Fruit fly (Drosophila melanogaster) whole organism, embryonic: Measurements from ENCODE around the gene CG10602.

ENCODE experiments used
- B-H1 ChIP-seq: fragments of 200-800 bp; sonication (Bioruptor generic); IDR thresholded peaks from 3 replicates; pipeline ENCODE4 v1.3.6; 2022; ENCODE audit warnings: missing biosample characterization, missing genetic modification characterization
- CG1024 ChIP-seq: fragments of 200-800 bp; sonication (Bioruptor generic); IDR thresholded peaks from 2 replicates; pipeline ENCODE4 v1.3.6; 2022; ENCODE audit warnings: missing biosample characterization, missing genetic modification characterization
- CG10979 ChIP-seq: fragments of 200-800 bp; sonication (Bioruptor generic); optimal IDR thresholded peaks from 2 replicates; lab custom pipeline; 2018; ENCODE audit warnings: missing biosample characterization, mild to moderate bottlenecking, missing genetic modification characterization, moderate library complexity
- CG12236 ChIP-seq: fragments of 200-800 bp; sonication (Bioruptor generic); optimal IDR thresholded peaks from 2 replicates; lab custom pipeline; 2016; ENCODE audit warnings: missing biosample characterization, missing genetic modification characterization
- CG13296 ChIP-seq: fragments of 200-800 bp; sonication (Bioruptor generic); optimal IDR thresholded peaks from 3 replicates; lab custom pipeline; 2018; ENCODE audit warnings: missing biosample characterization, mild to moderate bottlenecking, missing genetic modification characterization
- CG14014 ChIP-seq: fragments of 200-800 bp; sonication (Bioruptor generic); IDR thresholded peaks from 2 replicates; pipeline ENCODE4 v1.3.6; 2022; ENCODE audit warnings: missing biosample characterization, missing genetic modification characterization
- CG16813 ChIP-seq: fragments of 200-800 bp; sonication (Bioruptor generic); IDR thresholded peaks from 3 replicates; pipeline ENCODE4 v1.3.6; 2022; ENCODE audit warnings: missing biosample characterization, missing genetic modification characterization; ENCODE audit not compliant: partially characterized antibody
- CG17328 ChIP-seq: fragments of 200-800 bp; sonication (Bioruptor generic); IDR thresholded peaks from 2 replicates; pipeline ENCODE4 v1.3.6; 2022; ENCODE audit warnings: missing biosample characterization, missing genetic modification characterization
- CG17359 ChIP-seq: fragments of 200-800 bp; sonication (Bioruptor generic); optimal IDR thresholded peaks from 3 replicates; lab custom pipeline; 2018; ENCODE audit warnings: missing biosample characterization, mild to moderate bottlenecking, missing genetic modification characterization, moderate library complexity
- CG17802 ChIP-seq: fragments of 200-800 bp; sonication (Bioruptor generic); optimal IDR thresholded peaks from 2 replicates; lab custom pipeline; 2018; ENCODE audit warnings: missing biosample characterization, mild to moderate bottlenecking, missing genetic modification characterization, moderate library complexity
- CG1832 ChIP-seq: fragments of 200-800 bp; sonication (Bioruptor generic); optimal IDR thresholded peaks from 2 replicates; lab custom pipeline; 2017; ENCODE audit warnings: missing biosample characterization, mild to moderate bottlenecking, missing genetic modification characterization, inconsistent platforms
- CG31388 ChIP-seq: fragments of 200-800 bp; sonication (Bioruptor generic); optimal IDR thresholded peaks from 2 replicates; lab custom pipeline; 2016; ENCODE audit warnings: missing biosample characterization, missing genetic modification characterization
- CG32532 ChIP-seq: fragments of 200-800 bp; sonication (Bioruptor generic); IDR thresholded peaks from 2 replicates; pipeline ENCODE4 v1.3.6; 2022; ENCODE audit warnings: missing biosample characterization, missing genetic modification characterization
- CG3281 ChIP-seq: fragments of 200-800 bp; sonication (Bioruptor generic); optimal IDR thresholded peaks from 3 replicates; lab custom pipeline; 2017; ENCODE audit warnings: missing biosample characterization, mild to moderate bottlenecking, missing genetic modification characterization
- CG3995 ChIP-seq: fragments of 200-800 bp; sonication (Bioruptor generic); optimal IDR thresholded peaks from 3 replicates; lab custom pipeline; 2016; ENCODE audit warnings: missing biosample characterization, missing genetic modification characterization
- CG42726 ChIP-seq: fragments of 200-800 bp; sonication (Bioruptor generic); IDR thresholded peaks from 2 replicates; pipeline ENCODE4 v1.3.6; 2022; ENCODE audit warnings: missing biosample characterization, missing genetic modification characterization; ENCODE audit not compliant: partially characterized antibody
- CG5245 ChIP-seq: fragments of 200-800 bp; sonication (Bioruptor generic); optimal IDR thresholded peaks from 3 replicates; lab custom pipeline; 2016; ENCODE audit warnings: missing biosample characterization, missing genetic modification characterization
- CG7987 ChIP-seq: fragments of 200-800 bp; sonication (Bioruptor generic); optimal IDR thresholded peaks from 2 replicates; lab custom pipeline; 2018; ENCODE audit warnings: missing biosample characterization, mild to moderate bottlenecking, missing genetic modification characterization, moderate library complexity
- CG9727 ChIP-seq: fragments of 200-800 bp; sonication (Bioruptor generic); optimal IDR thresholded peaks from 3 replicates; lab custom pipeline; 2017; ENCODE audit warnings: missing biosample characterization, mild to moderate bottlenecking, missing genetic modification characterization
- D19B ChIP-seq: fragments of 200-800 bp; sonication (Bioruptor generic); optimal IDR thresholded peaks from 2 replicates; lab custom pipeline; 2017; ENCODE audit warnings: missing biosample characterization, mild to moderate bottlenecking, missing genetic modification characterization
- Dbx ChIP-seq: fragments of 200-800 bp; sonication (Bioruptor generic); IDR thresholded peaks from 3 replicates; pipeline ENCODE4 v1.3.6; 2022; ENCODE audit warnings: missing biosample characterization, missing genetic modification characterization
- Dip2 ChIP-seq: fragments of 200-800 bp; sonication (Bioruptor generic); IDR thresholded peaks from 2 replicates; pipeline ENCODE4 v1.3.6; 2022; ENCODE audit warnings: missing biosample characterization, missing genetic modification characterization
- ERR ChIP-seq: fragments of 200-800 bp; sonication (Bioruptor generic); optimal IDR thresholded peaks from 2 replicates; lab custom pipeline; 2016; ENCODE audit warnings: missing biosample characterization, missing genetic modification characterization
- HLHmδ ChIP-seq: fragments of 200-800 bp; sonication (Bioruptor generic); optimal IDR thresholded peaks from 2 replicates; lab custom pipeline; 2018; ENCODE audit warnings: missing biosample characterization, mild to moderate bottlenecking, missing genetic modification characterization, moderate library complexity
- Hey ChIP-seq: fragments of 200-800 bp; sonication (Bioruptor generic); optimal IDR thresholded peaks from 3 replicates; lab custom pipeline; 2018; ENCODE audit warnings: missing biosample characterization, mild to moderate bottlenecking, missing genetic modification characterization
- MBD-R2 ChIP-seq: fragments of 200-800 bp; sonication (Bioruptor generic); IDR thresholded peaks from 2 replicates; pipeline ENCODE4 v1.3.6; 2022; ENCODE audit warnings: missing biosample characterization, missing genetic modification characterization
- Med ChIP-seq: fragments of 200-800 bp; sonication (Bioruptor generic); peaks from one replicate; lab custom pipeline; 2016; ENCODE audit warnings: missing biosample characterization, missing genetic modification characterization, mild to moderate bottlenecking, inconsistent platforms, moderate library complexity
- NK7.1 ChIP-seq: fragments of 200-800 bp; sonication (Bioruptor generic); optimal IDR thresholded peaks from 3 replicates; lab custom pipeline; 2016; ENCODE audit warnings: missing biosample characterization, missing genetic modification characterization
- Rfx ChIP-seq: fragments of 200-800 bp; sonication (Bioruptor generic); IDR thresholded peaks from 2 replicates; pipeline ENCODE4 v1.3.6; 2022; ENCODE audit warnings: missing biosample characterization, missing genetic modification characterization
- Rx ChIP-seq: fragments of 200-800 bp; sonication (Bioruptor generic); IDR thresholded peaks from 2 replicates; pipeline ENCODE4 v1.3.6; 2022; ENCODE audit warnings: missing biosample characterization, missing genetic modification characterization
- Sin3A ChIP-seq: fragments of >200 bp; optimal IDR thresholded peaks from 2 replicates; lab custom pipeline; 2018
- Trl ChIP-seq, 3 experiments: fragments of >200 bp in 2 of 3; fragments of 200-800 bp in 1 of 3; sonication (Bioruptor generic) in 1 of 3; optimal IDR thresholded peaks; 2 replicates in 1 of 3; 3 replicates in 2 of 3; lab custom pipeline; 2016 to 2017; ENCODE audit warnings: missing biosample characterization in 1 of 3, missing genetic modification characterization in 1 of 3
- ac ChIP-seq: fragments of 200-800 bp; sonication (Bioruptor generic); optimal IDR thresholded peaks from 3 replicates; lab custom pipeline; 2017; ENCODE audit warnings: missing biosample characterization, mild to moderate bottlenecking, missing genetic modification characterization
- ara ChIP-seq: fragments of 200-800 bp; sonication (Bioruptor generic); IDR thresholded peaks from 2 replicates; pipeline ENCODE4 v1.3.6; 2022; ENCODE audit warnings: missing biosample characterization, missing genetic modification characterization
- bigmax ChIP-seq: fragments of 200-800 bp; sonication (Bioruptor generic); optimal IDR thresholded peaks from 2 replicates; lab custom pipeline; 2018; ENCODE audit warnings: missing biosample characterization, mild to moderate bottlenecking, missing genetic modification characterization
- cad ChIP-seq: fragments of >200 bp; optimal IDR thresholded peaks from 2 replicates; lab custom pipeline; 2017; ENCODE audit warnings: missing biosample characterization, missing genetic modification characterization
- chinmo ChIP-seq: fragments of 200-800 bp; sonication (Bioruptor generic); IDR thresholded peaks from 4 replicates; pipeline ENCODE4 v1.3.6; 2022; ENCODE audit warnings: missing biosample characterization, missing genetic modification characterization; ENCODE audit not compliant: partially characterized antibody
- dmrt99B ChIP-seq: fragments of 200-800 bp; sonication (Bioruptor generic); optimal IDR thresholded peaks from 2 replicates; lab custom pipeline; 2018; ENCODE audit warnings: missing biosample characterization, mild to moderate bottlenecking, missing genetic modification characterization, moderate library complexity
- ham ChIP-seq: fragments of 200-800 bp; sonication (Bioruptor generic); IDR thresholded peaks from 2 replicates; pipeline ENCODE4 v1.3.6; 2022; ENCODE audit warnings: missing biosample characterization, missing genetic modification characterization
- hkb ChIP-seq, 2 experiments: fragments of 200-800 bp in 1 of 2; fragments of >200 bp in 1 of 2; sonication (Bioruptor generic) in 1 of 2; IDR thresholded peaks in 1 of 2; optimal IDR thresholded peaks in 1 of 2; 2 replicates each; pipeline versions ENCODE4 v1.3.6 to Lab custom; 2017 to 2022; ENCODE audit warnings: missing biosample characterization in 1 of 2, missing genetic modification characterization in 1 of 2
- kay ChIP-seq: fragments of 200-800 bp; sonication (Bioruptor generic); optimal IDR thresholded peaks from 2 replicates; lab custom pipeline; 2016; ENCODE audit warnings: missing biosample characterization, missing genetic modification characterization
- kni ChIP-seq: fragments of 200-800 bp; sonication (Bioruptor generic); optimal IDR thresholded peaks from 3 replicates; lab custom pipeline; 2017; ENCODE audit warnings: mild to moderate bottlenecking, missing biosample characterization, missing genetic modification reagents, missing genetic modification characterization
- pfk ChIP-seq: fragments of 200-800 bp; sonication (Bioruptor generic); optimal IDR thresholded peaks from 2 replicates; lab custom pipeline; 2018; ENCODE audit warnings: missing biosample characterization, mild to moderate bottlenecking, missing genetic modification characterization, moderate library complexity
- prd ChIP-seq, 3 experiments: fragments of >200 bp in 2 of 3; fragments of 200-800 bp in 1 of 3; sonication (Bioruptor generic) in 1 of 3; optimal IDR thresholded peaks in 2 of 3; IDR thresholded peaks in 1 of 3; 2 replicates in 2 of 3; 3 replicates in 1 of 3; pipeline versions ENCODE4 v1.3.6 to Lab custom; 2017 to 2022; ENCODE audit warnings: missing biosample characterization in 1 of 3, missing genetic modification characterization in 1 of 3
- sc ChIP-seq, 3 experiments: fragments of >200 bp in 2 of 3; fragments of 200-800 bp in 1 of 3; sonication (Bioruptor generic) in 1 of 3; optimal IDR thresholded peaks; 2 replicates in 2 of 3; 3 replicates in 1 of 3; lab custom pipeline; 2017; ENCODE audit warnings: mild to moderate bottlenecking in 1 of 3, missing biosample characterization in 1 of 3, missing genetic modification characterization in 1 of 3, missing genetic modification reagents in 1 of 3
- sqz ChIP-seq: fragments of 200-800 bp; sonication (Bioruptor generic); optimal IDR thresholded peaks from 3 replicates; lab custom pipeline; 2018; ENCODE audit warnings: missing biosample characterization, mild to moderate bottlenecking, missing genetic modification characterization
- sr ChIP-seq: fragments of 200-800 bp; sonication (Bioruptor generic); IDR thresholded peaks from 3 replicates; pipeline ENCODE4 v1.3.6; 2022; ENCODE audit warnings: missing biosample characterization, missing genetic modification characterization
- wor ChIP-seq: fragments of 200-800 bp; sonication (Bioruptor generic); IDR thresholded peaks from 2 replicates; pipeline ENCODE4 v1.3.6; 2022; ENCODE audit warnings: missing biosample characterization, missing genetic modification characterization
- z ChIP-seq: fragments of 200-800 bp; sonication (Bioruptor generic); IDR thresholded peaks from 3 replicates; pipeline ENCODE4 v1.3.6; 2022; ENCODE audit warnings: missing biosample characterization, missing genetic modification characterization

CG10602 gene

DNA sequence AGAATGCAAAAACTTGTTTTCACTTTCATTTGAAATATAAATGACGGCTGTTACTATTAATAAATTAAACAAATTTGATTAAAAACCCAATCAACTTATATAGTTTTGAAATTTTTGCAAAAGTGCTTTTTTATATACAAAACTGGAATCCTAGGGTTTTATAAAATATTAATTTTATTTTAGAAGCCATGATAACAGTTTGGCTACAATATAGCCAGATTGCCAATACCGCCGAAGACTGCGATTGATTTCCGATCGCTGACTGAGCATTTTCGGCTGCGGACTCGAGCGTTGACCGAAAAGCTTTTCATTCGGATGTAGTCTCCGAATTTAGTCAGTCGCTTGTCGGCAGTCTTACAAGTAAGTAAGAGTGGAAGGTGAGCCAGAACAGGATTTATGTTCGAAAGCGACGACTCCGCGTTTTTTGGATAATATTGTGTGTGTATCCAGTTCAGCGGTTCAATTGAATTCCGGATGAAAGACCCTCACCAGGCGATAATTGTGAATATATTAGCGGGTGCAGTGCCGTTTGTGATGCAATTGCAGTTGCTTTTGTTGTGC, 35.7 kb downstream of the CG10602 start, which contains the start of gene Ugt36D1 (continued):
- TF ChIP-seq prd (optimal IDR thresholded peaks at IDR 0.05; lab: Kevin White, UChicago) (no peak), prd (GFP tag; IDR thresholded peaks at IDR 0.05; lab: Robert Waterston, UW) (no peak), kay (no peak), MBD-R2 (no peak), sc (optimal IDR thresholded peaks at IDR 0.05; lab: Kevin White, UChicago) (no peak), sc (GFP tag; optimal IDR thresholded peaks at IDR 0.05; lab: Kevin White, UChicago) (no peak), Trl (optimal IDR thresholded peaks at IDR 0.05; lab: Kevin White, UChicago) (no peak), Trl (GFP tag; optimal IDR thresholded peaks at IDR 0.05; lab: Kevin White, UChicago) (no peak), CG3281 (GFP tag; lab: Kevin White, UChicago) (peak; percentile 0), D19B (GFP tag; lab: Kevin White, UChicago) (no peak), CG1024 (no peak), NK7.1 (GFP tag; lab: Kevin White, UChicago) (no peak), Dip2 (no peak), cad (GFP tag; lab: Kevin White, UChicago) (no peak), kni (GFP tag; lab: Kevin White, UChicago) (peak; percentile 36), CG9727 (GFP tag; lab: Kevin White, UChicago) (no peak), CG10979 (no peak), sqz (GFP tag; lab: Kevin White, UChicago) (no peak), dmrt99B (tag; lab: Kevin White, UChicago) (no peak), CG13296 (peak; percentile 21), chinmo (peak; percentile 81; the same call in 2 of the 4 replicates), CG42726 (peak; percentile 66), CG3995 (GFP tag; lab: Kevin White, UChicago) (no peak), sr (GFP tag; lab: Robert Waterston, UW) (no peak), z (GFP tag; lab: Robert Waterston, UW) (no peak), CG14014 (GFP tag; lab: Robert Waterston, UW) (0 out of 2 replicates have a peak, but pooled peaks have one; percentile 23), CG16813 (GFP tag; lab: Robert Waterston, UW) (no peak), Sin3A (lab: Kevin White, UChicago) (no peak), pfk (GFP tag; lab: Kevin White, UChicago) (no peak), Hey (tag; lab: Kevin White, UChicago) (no peak), Rx (no peak), CG31388 (GFP tag; lab: Kevin White, UChicago) (no peak), ara (GFP tag; lab: Robert Waterston, UW) (no peak), Med (peak; percentile 88), CG1832 (GFP tag; lab: Kevin White, UChicago) (no peak), CG17802 (no peak), ac (GFP tag; lab: Kevin White, UChicago) (no peak), HLHmδ (GFP tag; lab: Kevin White, UChicago) (no peak), CG5245 (no peak), Dbx (GFP tag; lab: Robert Waterston, UW) (no peak), Rfx (GFP tag; lab: Robert Waterston, UW) (peak; percentile 33; the same call in 1 of the 2 replicates), ERR (no peak), CG17359 (no peak), CG12236 (GFP tag; lab: Kevin White, UChicago) (no peak), bigmax (GFP tag; lab: Kevin White, UChicago) (no peak), CG7987 (GFP tag; lab: Kevin White, UChicago) (peak; percentile 31), ham (GFP tag; lab: Robert Waterston, UW) (no peak), hkb (optimal IDR thresholded peaks at IDR 0.05; lab: Kevin White, UChicago) (no peak), hkb (GFP tag; IDR thresholded peaks at IDR 0.05; lab: Robert Waterston, UW) (0 out of 2 replicates have a peak, but pooled peaks have one; percentile 33), CG32532 (GFP tag; lab: Robert Waterston, UW) (0 out of 2 replicates have a peak, but pooled peaks have one; percentile 24), CG17328 (GFP tag; lab: Robert Waterston, UW) (no peak), B-H1 (no peak), wor (GFP tag; lab: Robert Waterston, UW) (no peak)
